Worm (Caenorhabditis elegans) whole organism, dauer: ENCODE results near the gene gcp-2.2.

ENCODE experiments used
- unc-62 ChIP-seq: sonication (generic microtip); optimal IDR thresholded peaks from 2 replicates; lab custom pipeline; 2017; ENCODE audit warnings: missing biosample characterization, missing genetic modification reagents, missing genetic modification characterization

Gene gcp-2.2

ce11 chrX:11537240-11537764 lies at the start of gene gcp-2.2:
gcp-2.2 (plus strand) TSS chrX:11537714.
- TF ChIP-seq unc-62 = no peak

ce11 chrX:11489830-11490229 lies 47.7 kb upstream of the gcp-2.2 start, which contains the start of gene spp-21:
spp-21 (plus strand) TSS chrX:11490130.
- no peak for TF ChIP-seq unc-62

ce11 chrX:11491835-11492234 lies 45.7 kb upstream of the gcp-2.2 start:
- TF ChIP-seq unc-62 = no peak

ce11 chrX:11498871-11499270 lies 38.6 kb upstream of the gcp-2.2 start:
- TF ChIP-seq unc-62 = no peak

ce11 chrX:11499738-11500137 lies 37.8 kb upstream of the gcp-2.2 start, which contains the start of gene T25C12.3:
T25C12.3 (minus strand) TSS chrX:11499999.
- no peak for TF ChIP-seq unc-62

- TF ChIP-seq unc-62 = no peak
Observed at ce11 chrX:11500589-11500988, 36.9 kb upstream of the gcp-2.2 start.

ce11 chrX:11501967-11502366 lies 35.5 kb upstream of the gcp-2.2 start, which contains the start of gene F29G6.1:
F29G6.1 (plus strand) TSS chrX:11502267.
- no peak for TF ChIP-seq unc-62

- no peak for TF ChIP-seq unc-62
Observed at ce11 chrX:11507836-11508235, 29.7 kb upstream of the gcp-2.2 start.

- no peak for TF ChIP-seq unc-62
Observed at ce11 chrX:11509547-11509946, 28.0 kb upstream of the gcp-2.2 start.

- no peak for TF ChIP-seq unc-62
Observed at ce11 chrX:11511231-11511630, 26.3 kb upstream of the gcp-2.2 start, which contains the start of gene ccdc-149. ccdc-149 (minus strand) TSS chrX:11511451.

ce11 chrX:11515381-11515780 lies 22.1 kb upstream of the gcp-2.2 start:
- TF ChIP-seq unc-62 = no peak

- no peak for TF ChIP-seq unc-62
Observed at ce11 chrX:11517433-11517832, 20.1 kb upstream of the gcp-2.2 start.

- TF ChIP-seq unc-62 = no peak
Observed at ce11 chrX:11518415-11518814, 19.1 kb upstream of the gcp-2.2 start.

- TF ChIP-seq unc-62 = no peak
Observed at ce11 chrX:11519016-11519509, 18.5 kb upstream of the gcp-2.2 start, which contains the start of gene hpo-34. hpo-34 (minus strand) TSS chrX:11519066.

- no peak for TF ChIP-seq unc-62
Observed at ce11 chrX:11522058-11522757, 15.3 kb upstream of the gcp-2.2 start, which contains the start of gene sdc-2. sdc-2 (plus strand) TSS chrX:11522707.

- no peak for TF ChIP-seq unc-62
Observed at ce11 chrX:11523704-11524103, 13.8 kb upstream of the gcp-2.2 start.

ce11 chrX:11533543-11534003 lies 3.9 kb upstream of the gcp-2.2 start, which contains the start of gene C35C5.8:
C35C5.8 (plus strand) TSS chrX:11533593.
- TF ChIP-seq unc-62 = no peak

- TF ChIP-seq unc-62 = no peak
Observed at ce11 chrX:11534443-11534842, 3.1 kb upstream of the gcp-2.2 start.
